Worm (Caenorhabditis elegans) whole organism, early embryonic: Measurements from ENCODE around the gene T05C12.1.

Experiments used
- B0310.2 ChIP-seq: sonication (generic microtip); optimal IDR thresholded peaks from 2 replicates; lab custom pipeline; 2016; ENCODE audit warnings: mild to moderate bottlenecking, missing genetic modification characterization, missing compliant biosample characterization
- F13C5.2 ChIP-seq: sonication (generic microtip); optimal IDR thresholded peaks from 2 replicates; lab custom pipeline; 2017; ENCODE audit warnings: mild to moderate bottlenecking, missing genetic modification characterization, inconsistent platforms, missing compliant biosample characterization
- aly-1 ChIP-seq: sonication (generic microtip); optimal IDR thresholded peaks from 2 replicates; lab custom pipeline; 2016; ENCODE audit warnings: missing genetic modification characterization, missing compliant biosample characterization
- ama-1 ChIP-seq: fragments of 150-350 bp; optimal IDR thresholded peaks from 2 replicates; lab custom pipeline; 2014
- ceh-13 ChIP-seq: fragments of 200-800 bp; sonication (Bioruptor generic); optimal IDR thresholded peaks from 2 replicates; lab custom pipeline; 2018; ENCODE audit warnings: mild to moderate bottlenecking, missing genetic modification characterization, missing compliant biosample characterization
- ceh-36 ChIP-seq: sonication (generic microtip); optimal IDR thresholded peaks from 2 replicates; lab custom pipeline; 2016; ENCODE audit warnings: missing genetic modification characterization, inconsistent platforms, missing compliant biosample characterization
- ets-7 ChIP-seq: sonication (generic microtip); optimal IDR thresholded peaks from 2 replicates; lab custom pipeline; 2016; ENCODE audit warnings: missing genotype, missing genetic modification characterization, missing compliant biosample characterization
- flt-1 ChIP-seq: fragments of 200-800 bp; sonication (Bioruptor generic); IDR thresholded peaks from 2 replicates; pipeline ENCODE4 v1.3.6; 2022; ENCODE audit warnings: missing genetic modification characterization, missing compliant biosample characterization
- hmbx-1 ChIP-seq: sonication (generic microtip); optimal IDR thresholded peaks from 2 replicates; lab custom pipeline; 2016; ENCODE audit warnings: mild to moderate bottlenecking, missing genetic modification characterization, missing compliant biosample characterization
- hmg-4 ChIP-seq: fragments of 200-800 bp; sonication (Bioruptor generic); optimal IDR thresholded peaks from 2 replicates; lab custom pipeline; 2018; ENCODE audit warnings: mild to moderate bottlenecking, missing genetic modification characterization, missing compliant biosample characterization
- hnd-1 ChIP-seq: sonication (generic microtip); optimal IDR thresholded peaks from 2 replicates; lab custom pipeline; 2016; ENCODE audit warnings: missing genetic modification characterization, missing compliant biosample characterization
- pes-1 ChIP-seq: fragments of 200-800 bp; sonication (Bioruptor generic); IDR thresholded peaks from 2 replicates; pipeline ENCODE4 v1.3.6; 2022; ENCODE audit warnings: missing genetic modification reagents, missing genetic modification characterization, missing compliant biosample characterization
- scrt-1 ChIP-seq: fragments of 200-800 bp; sonication (Bioruptor generic); IDR thresholded peaks from 2 replicates; pipeline ENCODE4 v1.3.6; 2022; ENCODE audit warnings: missing genetic modification characterization, missing compliant biosample characterization
- sea-1 ChIP-seq: fragments of 200-800 bp; sonication (Bioruptor generic); conservative IDR thresholded peaks from 2 replicates; pipeline ENCODE4 v1.3.6; 2022; ENCODE audit warnings: missing genetic modification characterization, missing compliant biosample characterization
- tbx-11 ChIP-seq: fragments of 200-800 bp; sonication (Bioruptor generic); IDR thresholded peaks from 2 replicates; pipeline ENCODE4 v1.3.6; 2022; ENCODE audit warnings: missing genetic modification characterization, missing compliant biosample characterization
- tbx-37 ChIP-seq: fragments of 200-800 bp; sonication (Bioruptor generic); conservative IDR thresholded peaks from 2 replicates; pipeline ENCODE4 v1.3.6; 2022; ENCODE audit warnings: missing genetic modification reagents, missing genetic modification characterization, missing compliant biosample characterization
- tra-4 ChIP-seq: sonication (generic microtip); optimal IDR thresholded peaks from 2 replicates; lab custom pipeline; 2017; ENCODE audit warnings: missing genetic modification characterization, missing compliant biosample characterization

Gene T05C12.1

DNA sequence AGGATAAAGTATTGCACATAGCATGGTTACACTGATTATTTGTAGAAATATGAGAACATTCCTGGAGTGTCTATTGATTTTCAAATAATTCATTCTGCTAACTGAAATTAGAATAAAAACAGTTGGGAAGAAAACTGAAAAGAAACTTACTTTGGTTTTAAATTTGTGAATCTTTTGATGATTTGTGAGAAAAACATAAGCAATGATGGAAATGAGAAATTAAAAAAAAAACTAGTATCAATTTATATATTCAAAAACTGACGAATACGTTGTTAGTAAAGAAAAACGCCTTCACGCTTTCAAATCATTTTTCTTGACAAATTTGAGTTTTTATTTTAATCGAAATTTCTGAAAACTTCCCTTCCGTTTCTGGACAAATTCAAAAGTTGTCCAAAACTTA, 19.6 kb downstream of the T05C12.1 start, which contains the start of gene T05C12.9:
Gene T05C12.9 (minus strand): TSS at position 101 of the 400 bp plus-strand sequence.
- no peak for TF ChIP-seq sea-1 (GFP tag; lab: Robert Waterston, UW)
- no peak for TF ChIP-seq F13C5.2
- no peak for TF ChIP-seq hnd-1 (tag; lab: Kevin White, UChicago)
- TF ChIP-seq pes-1 (GFP tag; lab: Robert Waterston, UW): no peak
- TF ChIP-seq ceh-13: no peak
- no peak for TF ChIP-seq scrt-1 (GFP tag; lab: Robert Waterston, UW)
- TF ChIP-seq tra-4 (tag; lab: Kevin White, UChicago): no peak
- TF ChIP-seq tbx-37 (GFP tag; lab: Robert Waterston, UW): no peak
- TF ChIP-seq ceh-36 (tag; lab: Kevin White, UChicago): no peak
- no peak for TF ChIP-seq hmg-4 (GFP tag; lab: Kevin White, UChicago)
- no peak for TF ChIP-seq flt-1
- no peak for TF ChIP-seq aly-1 (tag; lab: Kevin White, UChicago)
- no peak for TF ChIP-seq ets-7 (tag; lab: Kevin White, UChicago)
- TF ChIP-seq tbx-11 (GFP tag; lab: Robert Waterston, UW): no peak
- no peak for TF ChIP-seq B0310.2 (tag; lab: Kevin White, UChicago)

DNA sequence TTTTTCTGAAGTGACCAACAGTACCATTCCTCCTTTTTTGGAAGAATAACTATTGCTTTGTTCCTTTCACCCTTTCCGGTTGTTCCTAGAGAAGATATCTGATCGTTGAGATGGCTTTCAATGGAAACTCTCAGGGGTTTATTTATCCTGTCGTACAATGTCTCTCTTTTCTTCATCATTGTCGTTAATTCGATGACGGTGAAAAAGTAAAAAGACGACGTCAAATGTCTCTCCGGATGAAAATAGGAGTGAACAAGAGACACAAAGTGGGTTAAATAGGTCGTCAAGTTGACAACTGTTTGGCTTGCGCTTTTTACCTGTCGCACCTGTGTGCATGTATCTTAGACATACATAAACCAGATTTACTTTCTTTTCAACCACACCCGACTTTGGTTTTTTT, 20.4 kb downstream of the T05C12.1 start:
- TF ChIP-seq aly-1 (tag; lab: Kevin White, UChicago) (no peak), hmbx-1 (tag; lab: Kevin White, UChicago) (no peak), tra-4 (tag; lab: Kevin White, UChicago) (no peak), B0310.2 (tag; lab: Kevin White, UChicago) (no peak), flt-1 (no peak), ceh-36 (tag; lab: Kevin White, UChicago) (no peak), sea-1 (GFP tag; lab: Robert Waterston, UW) (no peak), hmg-4 (GFP tag; lab: Kevin White, UChicago) (no peak), ceh-13 (no peak), tbx-11 (GFP tag; lab: Robert Waterston, UW) (no peak), scrt-1 (GFP tag; lab: Robert Waterston, UW) (no peak), ets-7 (tag; lab: Kevin White, UChicago) (no peak), hnd-1 (tag; lab: Kevin White, UChicago) (no peak), F13C5.2 (no peak), ama-1 (lab: Kevin White, UChicago) (no peak)

DNA sequence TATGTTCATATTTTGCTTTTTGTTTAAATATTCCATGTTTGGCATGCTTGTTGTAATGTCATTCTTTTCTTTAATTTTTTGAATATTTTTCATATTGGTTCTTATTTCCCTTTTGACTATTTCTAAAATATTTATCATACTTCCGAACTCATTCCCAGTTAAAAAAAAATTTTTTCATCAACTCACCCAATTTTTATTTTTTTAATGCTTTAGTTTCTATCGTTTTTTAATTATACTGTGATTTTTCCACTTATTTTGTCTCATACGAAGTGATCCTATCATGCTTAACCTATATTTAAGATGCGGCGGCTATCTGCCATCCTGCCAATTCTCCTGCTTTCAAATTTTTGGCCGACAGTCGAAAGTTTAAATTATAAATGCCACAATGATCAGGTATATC, 25.0 kb downstream of the T05C12.1 start, which contains the start of gene qua-1:
Gene qua-1 (plus strand): TSS at position 301 of the 400 bp plus-strand sequence.
- no peak for TF ChIP-seq tbx-37 (GFP tag; lab: Robert Waterston, UW)
- TF ChIP-seq hmbx-1 (tag; lab: Kevin White, UChicago): no peak
- no peak for TF ChIP-seq ceh-13
- no peak for TF ChIP-seq hnd-1 (tag; lab: Kevin White, UChicago)
- TF ChIP-seq pes-1 (GFP tag; lab: Robert Waterston, UW): no peak
- TF ChIP-seq hmg-4 (GFP tag; lab: Kevin White, UChicago): no peak
- no peak for TF ChIP-seq scrt-1 (GFP tag; lab: Robert Waterston, UW)
- no peak for TF ChIP-seq B0310.2 (tag; lab: Kevin White, UChicago)

DNA sequence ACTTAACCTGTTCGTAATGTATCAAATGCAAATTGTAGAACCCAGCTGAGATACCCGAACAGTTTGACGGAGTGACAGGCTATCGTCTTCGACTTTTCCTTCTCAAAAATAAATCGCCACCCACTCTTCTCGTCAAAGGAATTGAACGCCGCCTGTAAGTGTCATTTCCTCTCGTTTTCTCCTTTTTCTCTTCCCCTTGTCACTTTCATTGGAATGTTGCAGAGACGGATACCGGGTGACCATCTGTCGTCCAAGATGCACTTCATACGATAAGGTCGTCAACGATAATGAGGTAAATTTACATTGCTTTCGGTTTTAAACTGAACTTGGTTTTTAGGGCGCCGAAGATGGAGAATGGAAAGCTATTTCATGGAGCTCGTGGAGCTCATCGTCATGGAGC, 26.3 kb downstream of the T05C12.1 start:
- no peak for TF ChIP-seq ceh-13
- no peak for TF ChIP-seq pes-1 (GFP tag; lab: Robert Waterston, UW)
- TF ChIP-seq sea-1 (GFP tag; lab: Robert Waterston, UW): no peak
- no peak for TF ChIP-seq hnd-1 (tag; lab: Kevin White, UChicago)
- TF ChIP-seq hmbx-1 (tag; lab: Kevin White, UChicago): no peak
- no peak for TF ChIP-seq tra-4 (tag; lab: Kevin White, UChicago)
- TF ChIP-seq tbx-37 (GFP tag; lab: Robert Waterston, UW): no peak
- TF ChIP-seq aly-1 (tag; lab: Kevin White, UChicago): no peak
- no peak for TF ChIP-seq F13C5.2
- TF ChIP-seq ceh-36 (tag; lab: Kevin White, UChicago): no peak
- TF ChIP-seq B0310.2 (tag; lab: Kevin White, UChicago): no peak
- no peak for TF ChIP-seq tbx-11 (GFP tag; lab: Robert Waterston, UW)
- TF ChIP-seq flt-1: no peak
- no peak for TF ChIP-seq hmg-4 (GFP tag; lab: Kevin White, UChicago)
- no peak for TF ChIP-seq ets-7 (tag; lab: Kevin White, UChicago)
- TF ChIP-seq scrt-1 (GFP tag; lab: Robert Waterston, UW): no peak
- TF ChIP-seq ama-1 (lab: Kevin White, UChicago): no peak

DNA sequence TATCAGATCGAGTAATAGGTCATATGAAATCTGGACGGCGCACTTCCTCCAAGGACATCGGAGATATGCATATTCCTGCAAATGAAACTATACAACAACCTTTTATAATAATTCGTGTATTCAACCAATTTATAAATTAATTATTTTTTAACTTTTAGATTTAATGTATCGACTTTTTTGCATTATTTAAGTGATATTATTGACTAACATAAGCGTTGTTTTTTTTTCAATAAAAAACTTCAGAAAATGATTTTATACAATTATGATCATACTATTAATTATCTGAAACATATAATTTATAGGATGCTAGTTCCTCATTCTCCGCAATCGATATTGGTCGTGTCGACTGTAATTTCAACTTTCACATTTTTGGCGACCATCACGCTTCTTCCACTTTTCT, 30.6 kb downstream of the T05C12.1 start, which contains the start of gene col-76:
Gene col-76 (plus strand): TSS at position 301 of the 400 bp plus-strand sequence.
- TF ChIP-seq B0310.2 (tag; lab: Kevin White, UChicago): no peak
- no peak for TF ChIP-seq aly-1 (tag; lab: Kevin White, UChicago)

DNA sequence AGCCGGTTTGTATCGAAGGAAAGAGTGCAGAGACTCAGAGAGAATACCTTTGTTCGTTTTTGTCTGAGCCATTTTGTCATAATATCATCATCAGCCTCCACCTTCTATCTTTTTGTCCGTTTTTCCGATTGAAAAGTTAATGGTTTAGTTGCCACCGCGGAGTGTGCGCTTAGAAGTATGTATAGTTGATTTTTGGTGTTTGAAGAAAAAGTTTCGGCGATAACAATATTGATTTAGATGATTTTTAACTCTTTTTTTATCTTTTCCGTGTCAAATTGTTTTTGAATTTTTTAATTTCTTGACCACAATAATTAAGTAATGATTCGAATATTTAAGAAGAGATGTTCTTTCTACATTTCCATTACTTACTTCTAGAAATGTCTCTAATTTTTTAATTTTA, 32.1 kb downstream of the T05C12.1 start:
- TF ChIP-seq aly-1 (tag; lab: Kevin White, UChicago): no peak
- TF ChIP-seq ceh-13: no peak
- TF ChIP-seq tra-4 (tag; lab: Kevin White, UChicago): no peak

DNA sequence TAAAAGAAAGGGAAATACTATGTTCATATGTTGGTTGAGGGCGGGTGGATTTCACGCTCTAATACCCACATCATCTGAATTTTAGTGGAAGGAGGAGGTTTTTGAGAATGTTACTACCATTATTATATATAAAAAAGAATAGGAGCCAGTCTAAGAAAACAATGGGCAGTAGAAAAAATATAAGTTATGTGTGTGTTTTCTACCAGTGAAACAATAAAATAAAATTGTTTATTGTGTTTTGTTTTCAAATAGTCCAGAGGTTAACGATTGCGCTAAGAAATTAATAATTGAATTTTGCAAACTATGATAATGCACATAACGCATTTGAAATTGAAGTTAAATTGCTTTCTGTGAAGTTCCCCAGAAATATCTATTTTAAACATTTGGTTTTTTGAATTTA, 36.0 kb downstream of the T05C12.1 start, which contains the start of gene M110.8:
Gene M110.8 (minus strand): TSS at position 101 of the 400 bp plus-strand sequence.
- TF ChIP-seq hmbx-1 (tag; lab: Kevin White, UChicago): no peak
- no peak for TF ChIP-seq flt-1

DNA sequence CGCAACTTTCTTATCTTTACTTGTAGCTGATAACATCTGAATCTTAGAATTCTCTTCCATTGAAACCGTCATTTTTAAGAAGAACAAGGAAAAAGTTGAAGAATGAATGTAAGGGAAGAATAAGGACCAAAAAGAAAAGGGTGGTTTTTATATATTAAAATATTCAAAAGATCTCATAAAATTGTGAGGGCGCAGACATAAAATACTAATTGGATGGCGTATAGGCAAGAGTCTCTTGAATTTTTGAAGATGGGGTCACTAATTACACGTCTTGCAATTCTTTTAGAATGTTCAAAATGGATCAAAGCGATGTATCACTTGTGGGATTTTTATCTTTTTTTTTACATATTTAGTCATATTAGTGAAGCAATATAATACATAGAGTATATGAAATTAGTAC, 39.2 kb downstream of the T05C12.1 start, which contains the start of gene twk-3:
Gene twk-3 (minus strand): TSS at position 101 of the 400 bp plus-strand sequence.
- no peak for TF ChIP-seq F13C5.2
- TF ChIP-seq tbx-11 (GFP tag; lab: Robert Waterston, UW): no peak
- TF ChIP-seq tra-4 (tag; lab: Kevin White, UChicago): no peak
- TF ChIP-seq scrt-1 (GFP tag; lab: Robert Waterston, UW): no peak
- no peak for TF ChIP-seq ets-7 (tag; lab: Kevin White, UChicago)
- no peak for TF ChIP-seq flt-1
- TF ChIP-seq aly-1 (tag; lab: Kevin White, UChicago): no peak
- no peak for TF ChIP-seq hmg-4 (GFP tag; lab: Kevin White, UChicago)
- TF ChIP-seq ceh-13: no peak
- no peak for TF ChIP-seq tbx-37 (GFP tag; lab: Robert Waterston, UW)
- TF ChIP-seq B0310.2 (tag; lab: Kevin White, UChicago): no peak
- TF ChIP-seq hnd-1 (tag; lab: Kevin White, UChicago): no peak
- TF ChIP-seq hmbx-1 (tag; lab: Kevin White, UChicago): no peak
- no peak for TF ChIP-seq ceh-36 (tag; lab: Kevin White, UChicago)
- no peak for TF ChIP-seq pes-1 (GFP tag; lab: Robert Waterston, UW)
- TF ChIP-seq ama-1 (lab: Kevin White, UChicago): no peak
- TF ChIP-seq sea-1 (GFP tag; lab: Robert Waterston, UW): no peak
